Fruit fly (Drosophila melanogaster) S2 (cell line): ENCODE results near the gene UQCR-14L.

Source experiments
- CG8478 ChIP-seq: fragments of >200 bp; optimal IDR thresholded peaks from 2 replicates; lab custom pipeline; 2018
- CTCF ChIP-seq, 2 experiments: fragments of >200 bp; optimal IDR thresholded peaks; 2 replicates each; lab custom pipeline; 2018

DNA sequence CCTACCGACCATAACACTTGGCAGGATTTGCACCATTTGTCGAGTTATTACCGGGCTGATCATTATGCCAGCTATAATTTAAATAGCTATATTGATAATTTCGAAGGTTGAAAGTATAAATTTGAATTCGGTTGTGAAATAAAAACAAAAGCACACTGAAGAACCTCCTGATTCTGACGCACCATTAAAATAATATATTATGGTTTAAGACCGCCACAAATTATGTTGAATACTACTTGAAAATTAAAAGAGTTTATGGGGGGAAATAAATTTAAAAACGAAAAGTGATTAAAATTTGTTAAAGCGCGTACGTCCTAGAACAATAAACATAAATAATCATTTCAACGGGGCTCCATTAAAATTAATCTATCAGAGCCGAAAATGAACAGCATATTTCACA, 10.7 kb downstream of the UQCR-14L start, which contains the start of gene CG12516:
- TF ChIP-seq CG8478 (no peak), CTCF (optimal IDR thresholded peaks at IDR 0.05; lab: Kevin White, UChicago) (no peak)
